Fruit fly (Drosophila melanogaster): ENCODE results near the gene CG11151.
A peak's percentile ranks its signal among the peaks of the same experiment; 100 is the strongest.

CG11151 gene

dm6 chrX:13717982-13718402 lies 21.6 kb upstream of the CG11151 start, which contains the start of gene Nadsyn (continued):
- TF ChIP-seq onecut (GFP tag; IDR thresholded peaks at IDR 0.05) (peak; percentile 70), amos (GFP tag; IDR thresholded peaks at IDR 0.05; ENCODE audit: partially characterized antibody) (peak; percentile 89), MBD-R2 (GFP tag; IDR thresholded peaks at IDR 0.05) (peak; percentile 73), CG42726 (GFP tag; IDR thresholded peaks at IDR 0.05; ENCODE audit: partially characterized antibody) (peak; percentile 66; the same call in 1 of the 2 replicates), hb (GFP tag; IDR thresholded peaks at IDR 0.05; ENCODE audit: partially characterized antibody) (peak; percentile 74; the same call in 2 of the 3 replicates), disco-r (GFP tag; optimal IDR thresholded peaks at IDR 0.05) (no peak), CG7271 (tag; optimal IDR thresholded peaks at IDR 0.05) (no peak), CG34224 (GFP tag; IDR thresholded peaks at IDR 0.05; ENCODE audit: partially characterized antibody) (peak; percentile 77), cad (GFP tag; optimal IDR thresholded peaks at IDR 0.05) (no peak), unc-4 (GFP tag; IDR thresholded peaks at IDR 0.05; ENCODE audit: partially characterized antibody) (peak; percentile 81), CG13287 (GFP tag; IDR thresholded peaks at IDR 0.05; ENCODE audit: partially characterized antibody) (peak; percentile 85), hbn (GFP tag; IDR thresholded peaks at IDR 0.05; ENCODE audit: partially characterized antibody) (peak; percentile 78), insv (GFP tag; optimal IDR thresholded peaks at IDR 0.05) (peak; percentile 59 to 93), danr (GFP tag; IDR thresholded peaks at IDR 0.05) (no peak), bbx (GFP tag; IDR thresholded peaks at IDR 0.05; ENCODE audit: partially characterized antibody) (peak; percentile 81), CG30020 (tag; optimal IDR thresholded peaks at IDR 0.05) (peak; percentile 7), CG3995 (GFP tag; optimal IDR thresholded peaks at IDR 0.05) (peak; percentile 73), chinmo (GFP tag; IDR thresholded peaks at IDR 0.05; ENCODE audit: partially characterized antibody) (0 out of 4 replicates have a peak, but pooled peaks have one; percentile 61), lola (GFP tag; optimal IDR thresholded peaks at IDR 0.05) (no peak), CG2116 (GFP tag; optimal IDR thresholded peaks at IDR 0.05) (peak; percentile 49), inv (GFP tag; IDR thresholded peaks at IDR 0.05; ENCODE audit: partially characterized antibody) (peak; percentile 70), Dref (GFP tag; IDR thresholded peaks at IDR 0.05) (peak; percentile 85), nerfin-1 (tag; optimal IDR thresholded peaks at IDR 0.05) (peak; percentile 20), Six4 (GFP tag; optimal IDR thresholded peaks at IDR 0.05) (no peak), z (GFP tag; IDR thresholded peaks at IDR 0.05) (no peak), CG12391 (tag; optimal IDR thresholded peaks at IDR 0.05) (peak; percentile 23), ato (GFP tag; IDR thresholded peaks at IDR 0.05; ENCODE audit: partially characterized antibody) (peak; percentile 52), CG2678 (tag; optimal IDR thresholded peaks at IDR 0.05) (no peak), sens (GFP tag) (peak; percentile 75), crol (GFP tag; IDR thresholded peaks at IDR 0.05) (peak; percentile 77), Scr (GFP tag; IDR thresholded peaks at IDR 0.05; ENCODE audit: partially characterized antibody) (peak; percentile 86), ci (GFP tag; IDR thresholded peaks at IDR 0.05) (0 out of 3 replicates have a peak, but pooled peaks have one; percentile 31), nerfin-2 (GFP tag; IDR thresholded peaks at IDR 0.05; ENCODE audit: partially characterized antibody) (peak; percentile 50; the same call in 1 of the 2 replicates), CG15514 (GFP tag; optimal IDR thresholded peaks at IDR 0.05) (peak; percentile 39), Side (GFP tag; optimal IDR thresholded peaks at IDR 0.05) (no peak), pzg (GFP tag; optimal IDR thresholded peaks at IDR 0.05) (peak; percentile 49), MESR4 (GFP tag; optimal IDR thresholded peaks at IDR 0.05) (peak; percentile 53), CG9817 (tag; optimal IDR thresholded peaks at IDR 0.05) (no peak), CG2129 (GFP tag; IDR thresholded peaks at IDR 0.05; ENCODE audit: partially characterized antibody) (peak; percentile 65; the same call in 1 of the 2 replicates), Nf-YC (tag; optimal IDR thresholded peaks at IDR 0.05) (peak; percentile 80), CG9932 (GFP tag; IDR thresholded peaks at IDR 0.05) (0 out of 2 replicates have a peak, but pooled peaks have one; percentile 17), CG32767 (GFP tag; IDR thresholded peaks at IDR 0.05) (no peak), CG5245 (GFP tag; optimal IDR thresholded peaks at IDR 0.05) (no peak), ftz-f1 (GFP tag; optimal IDR thresholded peaks at IDR 0.05) (peak; percentile 74), Doc3 (GFP tag; IDR thresholded peaks at IDR 0.05; ENCODE audit: partially characterized antibody) (peak; percentile 79), CG10267 (tag; optimal IDR thresholded peaks at IDR 0.05) (peak; percentile 13), lilli (GFP tag; optimal IDR thresholded peaks at IDR 0.05) (peak; percentile 9), sna (GFP tag; IDR thresholded peaks at IDR 0.05; ENCODE audit: partially characterized antibody) (peak; percentile 68; the same call in 1 of the 2 replicates)
